Fruit fly (Drosophila melanogaster): ENCODE data around the gene CG17197.

CG17197 gene

DNA sequence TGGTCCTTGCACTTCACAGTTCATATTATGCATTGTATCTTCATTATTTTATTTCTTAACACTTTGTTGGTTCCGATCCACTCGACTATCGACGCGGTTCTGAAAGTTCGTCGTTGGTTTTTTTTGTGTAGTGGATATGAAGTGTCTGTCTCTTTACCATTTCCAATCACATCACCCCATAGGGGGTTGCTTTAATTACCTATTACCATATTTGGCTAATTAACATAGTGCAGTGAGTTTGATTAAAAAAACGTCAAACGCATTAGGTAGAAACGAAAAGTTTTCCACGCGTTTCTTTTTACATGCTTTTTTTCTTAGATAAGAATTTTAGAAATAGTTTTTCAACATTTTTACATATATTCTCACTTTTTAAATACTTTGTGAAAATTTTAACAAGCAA lies 12.2 kb downstream of the CG17197 start, which contains the start of gene LpR1:
LpR1 (minus strand) TSS at position 101 of the 400 bp plus-strand sequence.
- TF ChIP-seq Myc (optimal IDR thresholded peaks at IDR 0.05): no peak
- TF ChIP-seq h (optimal IDR thresholded peaks at IDR 0.05): no peak
- TF ChIP-seq insv (optimal IDR thresholded peaks at IDR 0.05): no peak
- no peak for TF ChIP-seq Sin3A (optimal IDR thresholded peaks at IDR 0.05)
- TF ChIP-seq ttk (optimal IDR thresholded peaks at IDR 0.05): no peak
- no peak for TF ChIP-seq psq (optimal IDR thresholded peaks at IDR 0.05)

DNA sequence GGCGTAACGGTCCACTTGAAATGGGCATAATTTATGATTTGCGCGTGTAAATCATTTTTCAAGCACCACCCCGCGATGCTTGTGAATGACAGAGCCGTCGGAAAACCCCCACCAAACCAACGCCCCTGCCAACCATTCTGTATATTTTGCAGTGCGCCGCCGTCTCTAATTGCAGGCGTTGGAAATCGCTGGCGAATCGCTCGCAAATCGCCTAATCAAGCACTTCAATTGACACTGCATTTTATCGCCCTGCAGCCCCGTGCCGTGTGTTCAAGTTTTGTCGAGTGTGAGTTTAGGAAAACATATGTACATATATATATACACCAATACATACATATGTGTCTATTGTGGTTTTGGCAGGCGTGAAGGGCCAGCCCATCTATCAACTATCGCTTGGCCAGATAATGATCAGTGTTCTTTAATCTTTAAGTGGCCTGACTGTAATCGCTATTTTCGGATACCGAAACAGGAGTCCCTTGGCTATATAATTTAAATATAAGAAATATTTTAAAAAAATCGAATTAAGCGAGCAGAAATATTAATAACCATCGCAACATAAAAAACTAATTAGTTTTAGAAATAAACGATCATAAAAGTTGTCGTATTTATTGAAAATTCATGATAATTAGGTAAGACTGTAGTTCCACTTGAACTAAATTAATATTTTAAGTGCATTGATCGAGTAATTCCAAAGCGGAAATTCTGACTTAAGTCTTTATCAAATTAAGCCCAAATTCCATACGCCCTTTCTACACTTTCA lies 13.0 kb downstream of the CG17197 start:
- TF ChIP-seq Myc (optimal IDR thresholded peaks at IDR 0.05): no peak
- TF ChIP-seq insv (optimal IDR thresholded peaks at IDR 0.05): no peak
- TF ChIP-seq Sin3A (optimal IDR thresholded peaks at IDR 0.05): no peak
- TF ChIP-seq psq (optimal IDR thresholded peaks at IDR 0.05): no peak
- no peak for TF ChIP-seq h (optimal IDR thresholded peaks at IDR 0.05)
- TF ChIP-seq ttk (optimal IDR thresholded peaks at IDR 0.05): no peak

- TF ChIP-seq Sin3A (optimal IDR thresholded peaks at IDR 0.05): no peak
- no peak for TF ChIP-seq ttk (optimal IDR thresholded peaks at IDR 0.05)
- no peak for TF ChIP-seq psq (optimal IDR thresholded peaks at IDR 0.05)
- no peak for TF ChIP-seq h (optimal IDR thresholded peaks at IDR 0.05)
- TF ChIP-seq insv (optimal IDR thresholded peaks at IDR 0.05): no peak
- no peak for TF ChIP-seq Myc (optimal IDR thresholded peaks at IDR 0.05)
Measured at dm6 chr3R:25760190-25760589, 15.0 kb downstream of the CG17197 start.

dm6 chr3R:25759430-25759829 lies 15.7 kb downstream of the CG17197 start:
- no peak for TF ChIP-seq insv (optimal IDR thresholded peaks at IDR 0.05)
- TF ChIP-seq ttk (optimal IDR thresholded peaks at IDR 0.05): no peak
- no peak for TF ChIP-seq psq (optimal IDR thresholded peaks at IDR 0.05)
- TF ChIP-seq Sin3A (optimal IDR thresholded peaks at IDR 0.05): no peak
- no peak for TF ChIP-seq h (optimal IDR thresholded peaks at IDR 0.05)
- no peak for TF ChIP-seq Myc (optimal IDR thresholded peaks at IDR 0.05)

- no peak for TF ChIP-seq Myc (optimal IDR thresholded peaks at IDR 0.05)
- TF ChIP-seq h (optimal IDR thresholded peaks at IDR 0.05): no peak
- TF ChIP-seq Sin3A (optimal IDR thresholded peaks at IDR 0.05): no peak
- no peak for TF ChIP-seq insv (optimal IDR thresholded peaks at IDR 0.05)
- TF ChIP-seq psq (optimal IDR thresholded peaks at IDR 0.05): no peak
- no peak for TF ChIP-seq ttk (optimal IDR thresholded peaks at IDR 0.05)
Measured at dm6 chr3R:25755864-25756507, 19.2 kb downstream of the CG17197 start.

- TF ChIP-seq h (optimal IDR thresholded peaks at IDR 0.05): no peak
Measured at dm6 chr3R:25754844-25755429, 20.2 kb downstream of the CG17197 start.

DNA sequence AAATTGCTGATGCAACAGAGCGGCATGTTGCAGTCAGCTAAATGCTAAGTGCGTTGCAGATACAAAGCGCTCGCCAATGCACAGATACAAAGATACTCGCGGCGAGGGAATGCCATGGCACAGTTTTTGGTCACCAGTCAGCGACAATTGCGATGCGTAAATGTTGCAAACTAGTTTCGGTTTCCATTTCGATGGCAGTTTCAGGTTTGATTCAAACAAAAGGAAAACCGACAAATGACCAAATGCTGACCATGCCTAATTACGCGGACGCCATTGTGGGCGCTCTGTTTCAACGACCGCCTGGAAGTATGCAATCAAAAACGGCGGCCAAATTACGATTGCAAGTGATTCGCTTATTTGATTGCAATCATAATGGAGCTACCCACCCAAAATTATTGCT lies 21.4 kb downstream of the CG17197 start:
- TF ChIP-seq insv (optimal IDR thresholded peaks at IDR 0.05): no peak
- TF ChIP-seq Sin3A (optimal IDR thresholded peaks at IDR 0.05): no peak
- no peak for TF ChIP-seq h (optimal IDR thresholded peaks at IDR 0.05)
- no peak for TF ChIP-seq ttk (optimal IDR thresholded peaks at IDR 0.05)
- no peak for TF ChIP-seq Myc (optimal IDR thresholded peaks at IDR 0.05)
- TF ChIP-seq psq (optimal IDR thresholded peaks at IDR 0.05): no peak

DNA sequence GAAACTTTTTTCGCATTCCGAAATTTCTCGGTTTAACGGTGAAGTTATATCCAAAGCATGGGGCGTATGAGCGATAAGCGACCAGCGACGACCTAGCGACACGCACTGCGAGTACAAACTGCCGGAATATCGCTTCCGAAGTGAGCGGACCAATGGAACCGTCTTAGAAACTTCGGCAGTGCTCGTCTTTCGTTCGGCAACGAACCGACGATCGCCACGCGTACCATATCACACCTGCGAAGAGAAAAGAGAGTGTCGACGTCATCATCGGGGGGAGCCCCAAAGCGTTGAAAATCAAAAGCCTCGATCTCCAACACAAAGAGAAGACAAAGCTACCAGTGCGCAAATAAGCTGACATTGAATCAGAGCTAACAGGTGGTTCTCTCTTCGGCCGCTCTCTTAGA lies 34.8 kb downstream of the CG17197 start, which contains the start of gene LpR2:
LpR2 (minus strand) TSS at position 118 of the 404 bp plus-strand sequence.
- no peak for TF ChIP-seq insv (optimal IDR thresholded peaks at IDR 0.05)
- no peak for TF ChIP-seq ttk (optimal IDR thresholded peaks at IDR 0.05)
- TF ChIP-seq h (optimal IDR thresholded peaks at IDR 0.05): no peak
- TF ChIP-seq psq (optimal IDR thresholded peaks at IDR 0.05): no peak
- TF ChIP-seq Sin3A (optimal IDR thresholded peaks at IDR 0.05): no peak
- no peak for TF ChIP-seq Myc (optimal IDR thresholded peaks at IDR 0.05)

- TF ChIP-seq h (optimal IDR thresholded peaks at IDR 0.05) (no peak), psq (optimal IDR thresholded peaks at IDR 0.05) (no peak), Sin3A (optimal IDR thresholded peaks at IDR 0.05) (no peak), ttk (optimal IDR thresholded peaks at IDR 0.05) (no peak), insv (optimal IDR thresholded peaks at IDR 0.05) (no peak), Myc (optimal IDR thresholded peaks at IDR 0.05) (no peak)
Measured at dm6 chr3R:25739727-25740126, 35.4 kb downstream of the CG17197 start.

- TF ChIP-seq Sin3A (optimal IDR thresholded peaks at IDR 0.05) (no peak), Myc (optimal IDR thresholded peaks at IDR 0.05) (no peak), ttk (optimal IDR thresholded peaks at IDR 0.05) (no peak), insv (optimal IDR thresholded peaks at IDR 0.05) (no peak), psq (optimal IDR thresholded peaks at IDR 0.05) (no peak), h (optimal IDR thresholded peaks at IDR 0.05) (no peak)
Measured at dm6 chr3R:25737735-25738371, 37.3 kb downstream of the CG17197 start.

dm6 chr3R:25735801-25736068 lies 39.4 kb downstream of the CG17197 start:
- TF ChIP-seq ttk (optimal IDR thresholded peaks at IDR 0.05) (no peak), insv (optimal IDR thresholded peaks at IDR 0.05) (no peak), h (optimal IDR thresholded peaks at IDR 0.05) (no peak), Sin3A (optimal IDR thresholded peaks at IDR 0.05) (no peak), psq (optimal IDR thresholded peaks at IDR 0.05) (no peak), Myc (optimal IDR thresholded peaks at IDR 0.05) (no peak)
